Worm (Caenorhabditis elegans): ENCODE measurements around the gene B0336.12.

DNA sequence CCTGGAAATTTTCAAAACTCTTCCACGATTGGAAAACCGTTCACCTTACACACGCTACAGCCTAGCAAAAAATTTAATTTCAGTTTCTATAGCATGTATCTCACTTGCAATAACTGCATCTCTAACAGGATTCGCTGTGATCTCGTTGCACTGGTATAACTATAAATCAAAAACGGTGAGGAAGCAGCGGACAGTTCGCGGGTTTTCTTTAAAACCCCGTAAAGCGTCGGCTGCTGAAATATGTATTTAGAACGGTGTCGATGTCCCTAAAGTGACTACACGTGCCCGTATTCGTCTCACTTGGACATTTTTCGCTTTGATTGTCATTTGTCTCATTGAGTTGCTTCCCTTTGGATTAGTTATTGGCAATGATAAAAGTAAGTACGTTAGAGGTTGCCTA is 24.4 kb upstream of the B0336.12 start:
- TF ChIP-seq nhr-77 (tag; optimal IDR thresholded peaks at IDR 0.05) (no peak), mab-9 (GFP tag; IDR thresholded peaks at IDR 0.05) (no peak), pqm-1 (tag; optimal IDR thresholded peaks at IDR 0.05) (no peak), lin-15B (tag; optimal IDR thresholded peaks at IDR 0.05) (no peak), mdl-1 (tag; optimal IDR thresholded peaks at IDR 0.05) (no peak)

All from whole organism, L1 larva.